Worm (Caenorhabditis elegans) whole organism, L3 larva: ENCODE data around the gene Y73F8A.14.
"Not testable (repeated sequence)": the region's sequence is repeated elsewhere in the genome, so short reads cannot be mapped to it uniquely, and the experiment has no call there.

ENCODE experiments used
- ZK546.5 ChIP-seq: sonication (generic microtip); optimal IDR thresholded peaks from 2 replicates; lab custom pipeline; 2017; ENCODE audit warnings: missing biosample characterization, missing genetic modification characterization
- ceh-16 ChIP-seq: sonication (generic microtip); optimal IDR thresholded peaks from 2 replicates; lab custom pipeline; 2017; ENCODE audit warnings: missing biosample characterization, missing genetic modification characterization
- daf-12 ChIP-seq: fragments of 150-350 bp; optimal IDR thresholded peaks from 2 replicates; lab custom pipeline; 2014; ENCODE audit warnings: missing biosample characterization, missing genetic modification reagents, missing genetic modification characterization
- lin-39 ChIP-seq: fragments of 150-350 bp; optimal IDR thresholded peaks from 2 replicates; lab custom pipeline; 2018; ENCODE audit warnings: missing biosample characterization, missing genetic modification reagents, missing genetic modification characterization
- nhr-12 ChIP-seq: fragments of 150-350 bp; optimal IDR thresholded peaks from 2 replicates; lab custom pipeline; 2014; ENCODE audit warnings: missing biosample characterization, missing genetic modification characterization
- nhr-25 ChIP-seq: sonication (generic microtip); optimal IDR thresholded peaks from 2 replicates; lab custom pipeline; 2017; ENCODE audit warnings: missing biosample characterization, missing genetic modification characterization
- nhr-28 ChIP-seq: fragments of 150-350 bp; optimal IDR thresholded peaks from 2 replicates; lab custom pipeline; 2014; ENCODE audit warnings: missing biosample characterization, missing genetic modification characterization
- nhr-76 ChIP-seq: fragments of 150-350 bp; sonication (generic microtip); optimal IDR thresholded peaks from 5 replicates; lab custom pipeline; 2014; ENCODE audit warnings: missing biosample characterization, missing genetic modification characterization
- nhr-77 ChIP-seq: fragments of 150-350 bp; optimal IDR thresholded peaks from 2 replicates; lab custom pipeline; 2014; ENCODE audit warnings: missing biosample characterization, missing genetic modification characterization
- pha-4 ChIP-seq: fragments of 150-350 bp; optimal IDR thresholded peaks from 2 replicates; lab custom pipeline; 2014; ENCODE audit warnings: missing biosample characterization, missing genetic modification reagents, missing genetic modification characterization
- unc-62 ChIP-seq: fragments of 150-350 bp; sonication (generic microtip); optimal IDR thresholded peaks from 4 replicates; lab custom pipeline; 2014; ENCODE audit warnings: missing biosample characterization, missing genetic modification reagents, missing genetic modification characterization
- zag-1 ChIP-seq: fragments of 150-350 bp; optimal IDR thresholded peaks from 2 replicates; lab custom pipeline; 2014; ENCODE audit warnings: missing biosample characterization, missing genetic modification characterization

- not testable (repeated sequence) for TF ChIP-seq daf-12; nhr-28; ZK546.5 (tag; lab: Kevin White, UChicago); nhr-12; pha-4 (tag; lab: Kevin White, UChicago); nhr-25 (tag; lab: Kevin White, UChicago); nhr-77 (tag; lab: Kevin White, UChicago); ceh-16 (tag; lab: Kevin White, UChicago); unc-62 (GFP tag; lab: Kevin White, UChicago); zag-1 (tag; lab: Kevin White, UChicago); nhr-76; lin-39 (tag; lab: Kevin White, UChicago)
Observed at ce11 chrIV:15318982-15319381, at the start of gene Y73F8A.14.
